Fruit fly (Drosophila melanogaster) whole organism, prepupa: ENCODE results near the gene janA.

Source experiments
- CG10631 ChIP-seq: fragments of 200-800 bp; sonication (Bioruptor generic); optimal IDR thresholded peaks from 2 replicates; lab custom pipeline; 2016; ENCODE audit warnings: missing biosample characterization, missing genetic modification characterization
- CG10669 ChIP-seq: fragments of 200-800 bp; sonication (Bioruptor generic); optimal IDR thresholded peaks from 3 replicates; lab custom pipeline; 2018; ENCODE audit warnings: missing biosample characterization, mild to moderate bottlenecking, missing genetic modification characterization, moderate library complexity
- CG11762 ChIP-seq: fragments of 200-800 bp; sonication (Bioruptor generic); optimal IDR thresholded peaks from 3 replicates; lab custom pipeline; 2016; ENCODE audit warnings: missing biosample characterization, missing genetic modification characterization; ENCODE audit not compliant: insufficient read depth
- CG15336 ChIP-seq: fragments of 200-800 bp; sonication (Bioruptor generic); IDR thresholded peaks from 2 replicates; pipeline ENCODE4 v1.3.6; 2022; ENCODE audit warnings: missing biosample characterization, missing genetic modification characterization
- CG1621 ChIP-seq: fragments of 200-800 bp; sonication (Bioruptor generic); optimal IDR thresholded peaks from 3 replicates; lab custom pipeline; 2018; ENCODE audit warnings: missing biosample characterization, mild to moderate bottlenecking, missing genetic modification characterization
- CG16779 ChIP-seq: fragments of 200-800 bp; sonication (Bioruptor generic); optimal IDR thresholded peaks from 3 replicates; lab custom pipeline; 2017; ENCODE audit warnings: missing biosample characterization, mild to moderate bottlenecking, missing genetic modification characterization
- CG3032 ChIP-seq: fragments of 200-800 bp; optimal IDR thresholded peaks from 2 replicates; lab custom pipeline; 2019; ENCODE audit warnings: missing biosample characterization, mild to moderate bottlenecking, missing genetic modification characterization, moderate library complexity
- CG31627 ChIP-seq: fragments of 200-800 bp; sonication (Bioruptor generic); optimal IDR thresholded peaks from 3 replicates; lab custom pipeline; 2016; ENCODE audit warnings: missing biosample characterization, missing genetic modification characterization
- CG32006 ChIP-seq: fragments of 200-800 bp; sonication (Bioruptor generic); optimal IDR thresholded peaks from 3 replicates; lab custom pipeline; 2017; ENCODE audit warnings: missing biosample characterization, mild to moderate bottlenecking, missing genetic modification characterization
- CG34406 ChIP-seq: fragments of 200-800 bp; sonication (Bioruptor generic); optimal IDR thresholded peaks from 3 replicates; lab custom pipeline; 2016; ENCODE audit warnings: missing biosample characterization, missing genetic modification characterization
- CG3919 ChIP-seq: fragments of 200-800 bp; sonication (Bioruptor generic); optimal IDR thresholded peaks from 3 replicates; lab custom pipeline; 2016; ENCODE audit warnings: missing biosample characterization, missing genetic modification characterization
- CG4318 ChIP-seq: fragments of 200-800 bp; sonication (Bioruptor generic); optimal IDR thresholded peaks from 3 replicates; lab custom pipeline; 2017; ENCODE audit warnings: missing biosample characterization, mild to moderate bottlenecking, missing genetic modification characterization
- CG6276 ChIP-seq: fragments of 200-800 bp; sonication (Bioruptor generic); optimal IDR thresholded peaks from 2 replicates; lab custom pipeline; 2017; ENCODE audit warnings: missing biosample characterization, mild to moderate bottlenecking, missing genetic modification characterization
- CG6792 ChIP-seq: fragments of 200-800 bp; sonication (Bioruptor generic); optimal IDR thresholded peaks from 3 replicates; lab custom pipeline; 2016; ENCODE audit warnings: missing biosample characterization, missing genetic modification characterization
- CG6808 ChIP-seq: fragments of 200-800 bp; sonication (Bioruptor generic); optimal IDR thresholded peaks from 3 replicates; lab custom pipeline; 2017; ENCODE audit warnings: missing biosample characterization, missing genetic modification characterization, mild to moderate bottlenecking, moderate library complexity, missing genetic modification reagents
- CG6854 ChIP-seq: fragments of 200-800 bp; sonication (Bioruptor generic); optimal IDR thresholded peaks from 2 replicates; lab custom pipeline; 2017; ENCODE audit warnings: missing biosample characterization, mild to moderate bottlenecking, missing genetic modification characterization
- CG7368 ChIP-seq: fragments of 200-800 bp; sonication (Bioruptor generic); optimal IDR thresholded peaks from 3 replicates; lab custom pipeline; 2016; ENCODE audit warnings: missing biosample characterization, missing genetic modification characterization
- CG8319 ChIP-seq: fragments of 200-800 bp; sonication (Bioruptor generic); optimal IDR thresholded peaks from 3 replicates; lab custom pipeline; 2016; ENCODE audit warnings: missing biosample characterization, missing genetic modification characterization
- CG8632 ChIP-seq: fragments of 200-800 bp; sonication (Bioruptor generic); optimal IDR thresholded peaks from 3 replicates; lab custom pipeline; 2016; ENCODE audit warnings: missing biosample characterization, missing genetic modification characterization
- CG9139 ChIP-seq: fragments of 200-800 bp; sonication (Bioruptor generic); optimal IDR thresholded peaks from 3 replicates; lab custom pipeline; 2017; ENCODE audit warnings: missing biosample characterization, mild to moderate bottlenecking, missing genetic modification characterization
- Eip75B ChIP-seq: fragments of 200-800 bp; sonication (Bioruptor generic); optimal IDR thresholded peaks from 3 replicates; lab custom pipeline; 2016; ENCODE audit warnings: missing biosample characterization, missing genetic modification characterization
- Eip78C ChIP-seq: fragments of 200-800 bp; sonication (Bioruptor generic); peaks from one replicate; lab custom pipeline; 2016; ENCODE audit warnings: missing biosample characterization, missing genetic modification characterization
- Ets96B ChIP-seq: fragments of 200-800 bp; optimal IDR thresholded peaks from 2 replicates; lab custom pipeline; 2019; ENCODE audit warnings: missing biosample characterization, mild to moderate bottlenecking, missing genetic modification characterization, moderate library complexity
- Gug ChIP-seq: fragments of 200-800 bp; sonication (Bioruptor generic); IDR thresholded peaks from 2 replicates; pipeline ENCODE4 v1.3.6; 2022; ENCODE audit warnings: missing biosample characterization, missing genetic modification characterization
- Hr38 ChIP-seq: sonication (Bioruptor generic); optimal IDR thresholded peaks from 2 replicates; lab custom pipeline; 2016; ENCODE audit warnings: missing biosample characterization, missing genetic modification characterization
- Hr39 ChIP-seq: fragments of 200-800 bp; sonication (Bioruptor generic); optimal IDR thresholded peaks from 2 replicates; lab custom pipeline; 2016; ENCODE audit warnings: missing biosample characterization, missing genetic modification characterization
- Hr4 ChIP-seq: fragments of 200-800 bp; sonication (Bioruptor generic); optimal IDR thresholded peaks from 3 replicates; lab custom pipeline; 2016; ENCODE audit warnings: missing biosample characterization, missing genetic modification characterization
- Lpt ChIP-seq: fragments of 200-800 bp; sonication (Bioruptor generic); optimal IDR thresholded peaks from 3 replicates; lab custom pipeline; 2016; ENCODE audit warnings: missing biosample characterization, missing genetic modification characterization
- OdsH ChIP-seq: fragments of 200-800 bp; sonication (Bioruptor generic); optimal IDR thresholded peaks from 3 replicates; lab custom pipeline; 2016; ENCODE audit warnings: missing biosample characterization, missing genetic modification characterization
- Smox ChIP-seq: fragments of 200-800 bp; sonication (Bioruptor generic); optimal IDR thresholded peaks from 3 replicates; lab custom pipeline; 2016; ENCODE audit warnings: missing biosample characterization, missing genetic modification characterization
- Sox102F ChIP-seq: fragments of 200-800 bp; sonication (Bioruptor generic); optimal IDR thresholded peaks from 2 replicates; lab custom pipeline; 2016; ENCODE audit warnings: missing biosample characterization, mild to moderate bottlenecking, missing genetic modification characterization
- Sox14 ChIP-seq: fragments of 200-800 bp; sonication (Bioruptor generic); optimal IDR thresholded peaks from 3 replicates; lab custom pipeline; 2016; ENCODE audit warnings: missing biosample characterization, missing genetic modification characterization
- Sox15 ChIP-seq: fragments of 200-800 bp; sonication (Bioruptor generic); optimal IDR thresholded peaks from 3 replicates; lab custom pipeline; 2016; ENCODE audit warnings: missing biosample characterization, missing genetic modification characterization
- achi ChIP-seq: fragments of 200-800 bp; sonication (Bioruptor generic); optimal IDR thresholded peaks from 3 replicates; lab custom pipeline; 2016; ENCODE audit warnings: missing biosample characterization, missing genetic modification characterization
- dac ChIP-seq: fragments of 200-800 bp; sonication (Bioruptor generic); optimal IDR thresholded peaks from 2 replicates; lab custom pipeline; 2017; ENCODE audit warnings: missing biosample characterization, mild to moderate bottlenecking, missing genetic modification characterization
- dsx ChIP-seq: fragments of 200-800 bp; optimal IDR thresholded peaks from 3 replicates; lab custom pipeline; 2019; ENCODE audit warnings: missing biosample characterization, mild to moderate bottlenecking, missing genetic modification characterization, moderate library complexity; ENCODE audit not compliant: poor library complexity, severe bottlenecking
- fd59A ChIP-seq: fragments of 200-800 bp; sonication (Bioruptor generic); optimal IDR thresholded peaks from 2 replicates; lab custom pipeline; 2017; ENCODE audit warnings: missing biosample characterization, mild to moderate bottlenecking, missing genetic modification characterization, missing genetic modification reagents
- fd85E ChIP-seq: fragments of 200-800 bp; sonication (Bioruptor generic); optimal IDR thresholded peaks from 3 replicates; lab custom pipeline; 2016; ENCODE audit warnings: missing biosample characterization, missing genetic modification characterization
- fkh ChIP-seq: fragments of 200-800 bp; sonication (Bioruptor generic); optimal IDR thresholded peaks from 3 replicates; lab custom pipeline; 2017; ENCODE audit warnings: missing biosample characterization, mild to moderate bottlenecking, missing genetic modification characterization, moderate library complexity
- net ChIP-seq: fragments of 200-800 bp; sonication (Bioruptor generic); optimal IDR thresholded peaks from 3 replicates; lab custom pipeline; 2016; ENCODE audit warnings: missing biosample characterization, missing genetic modification characterization
- pdm3 ChIP-seq: fragments of 200-800 bp; sonication (Bioruptor generic); optimal IDR thresholded peaks from 3 replicates; lab custom pipeline; 2016; ENCODE audit warnings: missing biosample characterization, missing genetic modification characterization
- salr ChIP-seq, 2 experiments: fragments of 200-800 bp; sonication (Bioruptor generic); optimal IDR thresholded peaks; 3 replicates each; lab custom pipeline; 2016 to 2018; ENCODE audit warnings: missing biosample characterization in 2 of 2, missing genetic modification characterization in 2 of 2, mild to moderate bottlenecking in 1 of 2
- spab ChIP-seq: fragments of 200-800 bp; sonication (Bioruptor generic); optimal IDR thresholded peaks from 2 replicates; lab custom pipeline; 2017; ENCODE audit warnings: missing biosample characterization, mild to moderate bottlenecking, missing genetic modification characterization, missing genetic modification reagents
- ss ChIP-seq, 2 experiments: fragments of 200-800 bp; sonication (Bioruptor generic); optimal IDR thresholded peaks; 2 replicates in 1 of 2; 3 replicates in 1 of 2; lab custom pipeline; 2017 to 2018; ENCODE audit warnings: mild to moderate bottlenecking in 2 of 2, missing biosample characterization in 2 of 2, missing genetic modification characterization in 2 of 2, moderate library complexity in 1 of 2
- vri ChIP-seq: fragments of 200-800 bp; sonication (Bioruptor generic); optimal IDR thresholded peaks from 3 replicates; lab custom pipeline; 2016; ENCODE audit warnings: missing biosample characterization, mild to moderate bottlenecking, missing genetic modification characterization

The janA gene

dm6 chr3R:30056592-30057135 is 17.3 kb upstream of the janA start, which contains the start of the genes CG7950 and Rpp14a (continued):
- peak; percentile 80 for TF ChIP-seq CG34406 (GFP tag; lab: Kevin White, UChicago)
- TF ChIP-seq salr (GFP tag; optimal IDR thresholded peaks at IDR 0.05; lab: Kevin White, UChicago) = peak; percentile 66 to 71
- TF ChIP-seq Lpt (GFP tag; lab: Kevin White, UChicago) = peak; percentile 81
- TF ChIP-seq Sox15 (GFP tag; lab: Kevin White, UChicago) = peak; percentile 63
- TF ChIP-seq Ets96B = peak; percentile 79
- no peak for TF ChIP-seq spab (GFP tag; lab: Kevin White, UChicago)
- peak; percentile 89 for TF ChIP-seq Hr4 (GFP tag; lab: Kevin White, UChicago)
- TF ChIP-seq achi (GFP tag; lab: Kevin White, UChicago) = peak; percentile 86
- no peak for TF ChIP-seq CG6276 (GFP tag; lab: Kevin White, UChicago)
- peak; percentile 69 for TF ChIP-seq dac (GFP tag; lab: Kevin White, UChicago)
- TF ChIP-seq CG4318 (GFP tag; lab: Kevin White, UChicago) = no peak
- TF ChIP-seq dsx (GFP tag; lab: Kevin White, UChicago) = peak; percentile 71
- peak; percentile 80 for TF ChIP-seq CG32006 (GFP tag; lab: Kevin White, UChicago)
- TF ChIP-seq CG3919 (GFP tag; lab: Kevin White, UChicago) = peak; percentile 85
- peak; percentile 79 for TF ChIP-seq CG10631 (GFP tag; lab: Kevin White, UChicago)
- TF ChIP-seq Hr38 (GFP tag; lab: Kevin White, UChicago) = peak; percentile 72
- peak; percentile 53 for TF ChIP-seq fd59A
- TF ChIP-seq CG1621 (tag; lab: Kevin White, UChicago) = peak; percentile 78
- peak; percentile 28 for TF ChIP-seq CG11762
- peak; percentile 86 for TF ChIP-seq Smox (GFP tag; lab: Kevin White, UChicago)
- peak; percentile 78 for TF ChIP-seq CG8632 (GFP tag; lab: Kevin White, UChicago)
- TF ChIP-seq Sox102F (GFP tag; lab: Kevin White, UChicago) = peak; percentile 84

dm6 chr3R:30055915-30056544 is 16.7 kb upstream of the janA start, which contains the start of the genes Rpp14b and spn-A:
Gene Rpp14b (plus strand): TSS chr3R:30055957.
Gene spn-A (minus strand): TSS chr3R:30056037.
- no peak for TF ChIP-seq CG8632 (GFP tag; lab: Kevin White, UChicago)
- no peak for TF ChIP-seq CG8319 (GFP tag; lab: Kevin White, UChicago)
- TF ChIP-seq CG6808 (GFP tag; lab: Kevin White, UChicago) = no peak
- TF ChIP-seq Smox (GFP tag; lab: Kevin White, UChicago) = no peak
- TF ChIP-seq CG6854 (GFP tag; lab: Kevin White, UChicago) = no peak
- peak; percentile 80 for TF ChIP-seq Eip78C (GFP tag; lab: Kevin White, UChicago)
- no peak for TF ChIP-seq dac (GFP tag; lab: Kevin White, UChicago)
- TF ChIP-seq fkh (GFP tag; lab: Kevin White, UChicago) = no peak
- no peak for TF ChIP-seq Lpt (GFP tag; lab: Kevin White, UChicago)
- TF ChIP-seq vri (GFP tag; lab: Kevin White, UChicago) = no peak
- no peak for TF ChIP-seq Hr38 (GFP tag; lab: Kevin White, UChicago)
- peak; percentile 3 for TF ChIP-seq net (GFP tag; lab: Kevin White, UChicago)
- no peak for TF ChIP-seq spab (GFP tag; lab: Kevin White, UChicago)
- peak; percentile 19 for TF ChIP-seq CG6792 (GFP tag; lab: Kevin White, UChicago)
- TF ChIP-seq Sox102F (GFP tag; lab: Kevin White, UChicago) = peak; percentile 62
- no peak for TF ChIP-seq CG3032
- TF ChIP-seq salr (GFP tag; optimal IDR thresholded peaks at IDR 0.05; lab: Kevin White, UChicago) = no peak
- TF ChIP-seq CG16779 (tag; lab: Kevin White, UChicago) = no peak
- no peak for TF ChIP-seq CG7368 (GFP tag; lab: Kevin White, UChicago)
- no peak for TF ChIP-seq CG10631 (GFP tag; lab: Kevin White, UChicago)
- peak; percentile 63 for TF ChIP-seq Sox14 (GFP tag; lab: Kevin White, UChicago)
- TF ChIP-seq ss (GFP tag; optimal IDR thresholded peaks at IDR 0.05; lab: Kevin White, UChicago) = peak in 1 of 2 experiments; percentile 12
- no peak for TF ChIP-seq Gug
- peak; percentile 18 for TF ChIP-seq fd59A
- TF ChIP-seq Hr39 (GFP tag; lab: Kevin White, UChicago) = peak; percentile 59
- peak; percentile 49 for TF ChIP-seq pdm3 (GFP tag; lab: Kevin White, UChicago)
- TF ChIP-seq CG9139 (GFP tag; lab: Kevin White, UChicago) = no peak
- TF ChIP-seq CG11762 = no peak
- TF ChIP-seq CG15336 (GFP tag; lab: Robert Waterston, UW) = peak; percentile 24; the same call in 1 of the 2 replicates
- peak; percentile 3 for TF ChIP-seq Eip75B (GFP tag; lab: Kevin White, UChicago)
- TF ChIP-seq CG31627 (GFP tag; lab: Kevin White, UChicago) = peak; percentile 53
- TF ChIP-seq Ets96B = no peak
- peak; percentile 52 for TF ChIP-seq OdsH
- no peak for TF ChIP-seq CG6276 (GFP tag; lab: Kevin White, UChicago)
- TF ChIP-seq CG10669 = no peak
- TF ChIP-seq dsx (GFP tag; lab: Kevin White, UChicago) = peak; percentile 8
- no peak for TF ChIP-seq fd85E
